Fruit fly (Drosophila melanogaster): ENCODE measurements around the gene MED30.

Gene MED30

DNA sequence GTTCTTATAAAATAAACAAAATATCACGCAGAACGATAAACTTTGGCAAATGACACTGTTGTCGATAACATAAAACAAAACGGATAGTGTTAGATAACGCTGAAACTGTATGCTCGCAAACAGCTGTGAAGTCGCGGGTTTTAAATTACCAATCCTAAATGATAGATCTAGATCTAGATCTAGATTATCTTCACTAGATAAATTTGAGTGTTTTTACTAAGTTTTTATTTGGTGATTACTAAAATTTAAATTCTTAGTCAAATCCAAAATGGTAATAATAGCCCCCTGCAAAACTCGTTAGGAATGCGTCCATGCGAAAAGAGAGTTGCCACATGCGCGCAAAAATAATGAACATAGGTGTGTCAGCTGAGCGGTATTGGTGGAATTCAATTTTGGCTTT is at the start of gene MED30, which contains the start of gene Rev1 (continued):
- TF ChIP-seq sd (tag; optimal IDR thresholded peaks at IDR 0.05) (peak; percentile 91), CG31441 (GFP tag; IDR thresholded peaks at IDR 0.05) (peak; percentile 93), CG18619 (GFP tag; optimal IDR thresholded peaks at IDR 0.05) (peak; percentile 91), CG6683 (GFP tag; optimal IDR thresholded peaks at IDR 0.05) (peak; percentile 85), CG11093 (GFP tag; IDR thresholded peaks at IDR 0.05) (peak; percentile 79), Tbp (GFP tag; optimal IDR thresholded peaks at IDR 0.05) (no peak), CG8388 (GFP tag; optimal IDR thresholded peaks at IDR 0.05) (peak; percentile 86), corto (GFP tag; optimal IDR thresholded peaks at IDR 0.05) (peak; percentile 57), gcm2 (GFP tag; optimal IDR thresholded peaks at IDR 0.05) (peak; percentile 88), toy (GFP tag; IDR thresholded peaks at IDR 0.05) (peak; percentile 63; the same call in 1 of the 2 replicates), Ravus (GFP tag; IDR thresholded peaks at IDR 0.05) (peak; percentile 57), CG12942 (GFP tag; optimal IDR thresholded peaks at IDR 0.05) (peak; percentile 96), CG8281 (tag; optimal IDR thresholded peaks at IDR 0.05) (peak; percentile 71), jigr1 (GFP tag; IDR thresholded peaks at IDR 0.05) (0 out of 3 replicates have a peak, but pooled peaks have one; percentile 6), pros (GFP tag; optimal IDR thresholded peaks at IDR 0.05) (no peak), BtbVII (GFP tag; optimal IDR thresholded peaks at IDR 0.05) (peak; percentile 89), Pdp1 (GFP tag; optimal IDR thresholded peaks at IDR 0.05) (peak; percentile 94 to 96), CG4404 (GFP tag; IDR thresholded peaks at IDR 0.05) (peak; percentile 78), pita (GFP tag; optimal IDR thresholded peaks at IDR 0.05) (no peak), zfh1 (GFP tag; IDR thresholded peaks at IDR 0.05) (peak; percentile 95), chinmo (GFP tag; IDR thresholded peaks at IDR 0.05; ENCODE audit: partially characterized antibody) (0 out of 4 replicates have a peak, but pooled peaks have one; percentile 53), CG2875 (GFP tag; optimal IDR thresholded peaks at IDR 0.05) (peak; percentile 83), CG4854 (GFP tag; optimal IDR thresholded peaks at IDR 0.05) (peak; percentile 92), CG5180 (GFP tag; optimal IDR thresholded peaks at IDR 0.05) (peak; percentile 68), Sry-β (GFP tag; optimal IDR thresholded peaks at IDR 0.05) (peak; percentile 31), lbe (GFP tag; optimal IDR thresholded peaks at IDR 0.05) (peak; percentile 93), CG2712 (tag; optimal IDR thresholded peaks at IDR 0.05) (peak; percentile 92), fd102C (GFP tag; optimal IDR thresholded peaks at IDR 0.05) (peak; percentile 37), Trl (optimal IDR thresholded peaks at IDR 0.05) (no peak), Trl (GFP tag; optimal IDR thresholded peaks at IDR 0.05) (peak; percentile 98), ash1 (GFP tag; optimal IDR thresholded peaks at IDR 0.05) (peak; percentile 83), CG14014 (GFP tag; IDR thresholded peaks at IDR 0.05) (peak; percentile 94), vnd (GFP tag; IDR thresholded peaks at IDR 0.05; ENCODE audit: partially characterized antibody) (no peak), cg (GFP tag; optimal IDR thresholded peaks at IDR 0.05) (no peak), exex (tag; optimal IDR thresholded peaks at IDR 0.05) (peak; percentile 82), Dll (GFP tag; IDR thresholded peaks at IDR 0.05; ENCODE audit: partially characterized antibody) (peak; percentile 67), fu2 (GFP tag; optimal IDR thresholded peaks at IDR 0.05) (peak; percentile 97), Bgb (GFP tag; IDR thresholded peaks at IDR 0.05; ENCODE audit: partially characterized antibody) (peak; percentile 41; the same call in 1 of the 2 replicates), CG9797 (GFP tag; optimal IDR thresholded peaks at IDR 0.05) (peak; percentile 45), nmo (GFP tag; optimal IDR thresholded peaks at IDR 0.05) (peak; percentile 91), al (GFP tag; IDR thresholded peaks at IDR 0.05) (peak; percentile 91), Ets97D (GFP tag; optimal IDR thresholded peaks at IDR 0.05) (peak; percentile 93), btn (GFP tag; optimal IDR thresholded peaks at IDR 0.05) (peak; percentile 86), Nf-YB (GFP tag; optimal IDR thresholded peaks at IDR 0.05) (peak; percentile 77), CG3163 (GFP tag; optimal IDR thresholded peaks at IDR 0.05) (peak; percentile 89), Hr78 (GFP tag; optimal IDR thresholded peaks at IDR 0.05) (peak in 1 of 2 experiments; percentile 56), Antp (GFP tag; optimal IDR thresholded peaks at IDR 0.05) (peak; percentile 97), lab (GFP tag; optimal IDR thresholded peaks at IDR 0.05) (peak; percentile 97), CG4282 (GFP tag; optimal IDR thresholded peaks at IDR 0.05) (peak; percentile 95)

All from whole organism, embryonic.